Fruit fly (Drosophila melanogaster) whole organism, embryonic: Measurements from ENCODE around the gene CG43400.

Source experiments
- ATbp ChIP-seq: fragments of 200-800 bp; sonication (Bioruptor generic); optimal IDR thresholded peaks from 2 replicates; lab custom pipeline; 2017; ENCODE audit warnings: missing biosample characterization, mild to moderate bottlenecking, missing genetic modification characterization, missing genetic modification reagents
- Atf3 ChIP-seq: fragments of 200-800 bp; sonication (Bioruptor generic); optimal IDR thresholded peaks from 3 replicates; lab custom pipeline; 2016; ENCODE audit warnings: missing biosample characterization, missing genetic modification characterization
- Bteb2 ChIP-seq: fragments of 200-800 bp; sonication (Bioruptor generic); optimal IDR thresholded peaks from 2 replicates; lab custom pipeline; 2016; ENCODE audit warnings: missing biosample characterization, missing genetic modification characterization
- CG10147 ChIP-seq: fragments of 200-800 bp; sonication (Bioruptor generic); optimal IDR thresholded peaks from 2 replicates; lab custom pipeline; 2019; ENCODE audit warnings: missing biosample characterization, mild to moderate bottlenecking, missing genetic modification characterization, moderate library complexity
- CG11456 ChIP-seq: fragments of 200-800 bp; sonication (Bioruptor generic); IDR thresholded peaks from 3 replicates; pipeline ENCODE4 v1.3.6; 2022; ENCODE audit warnings: missing biosample characterization, missing genetic modification characterization
- CG11504 ChIP-seq: fragments of 200-800 bp; sonication (Bioruptor generic); optimal IDR thresholded peaks from 3 replicates; lab custom pipeline; 2019; ENCODE audit warnings: missing biosample characterization, mild to moderate bottlenecking, missing genetic modification characterization, moderate library complexity
- CG11696 ChIP-seq: fragments of 200-800 bp; sonication (Bioruptor generic); IDR thresholded peaks from 2 replicates; pipeline ENCODE4 v1.3.6; 2022; ENCODE audit warnings: missing biosample characterization, missing genetic modification characterization
- CG11723 ChIP-seq: fragments of 200-800 bp; sonication (Bioruptor generic); optimal IDR thresholded peaks from 2 replicates; lab custom pipeline; 2017; ENCODE audit warnings: missing biosample characterization, mild to moderate bottlenecking, missing genetic modification characterization
- CG12104 ChIP-seq: fragments of 200-800 bp; sonication (Bioruptor generic); optimal IDR thresholded peaks from 3 replicates; lab custom pipeline; 2016; ENCODE audit warnings: missing biosample characterization, missing genetic modification characterization
- CG12236 ChIP-seq: fragments of 200-800 bp; sonication (Bioruptor generic); optimal IDR thresholded peaks from 2 replicates; lab custom pipeline; 2016; ENCODE audit warnings: missing biosample characterization, missing genetic modification characterization
- CG13123 ChIP-seq: fragments of 200-800 bp; sonication (Bioruptor generic); optimal IDR thresholded peaks from 2 replicates; lab custom pipeline; 2016; ENCODE audit warnings: missing biosample characterization, missing genetic modification characterization
- CG13424 ChIP-seq: fragments of 200-800 bp; sonication (Bioruptor generic); optimal IDR thresholded peaks from 2 replicates; lab custom pipeline; 2019; ENCODE audit warnings: missing biosample characterization, mild to moderate bottlenecking, missing genetic modification characterization, moderate library complexity
- CG13624 ChIP-seq: fragments of 200-800 bp; sonication (Bioruptor generic); optimal IDR thresholded peaks from 2 replicates; lab custom pipeline; 2016; ENCODE audit warnings: missing biosample characterization, missing genetic modification characterization
- CG13894 ChIP-seq: fragments of 200-800 bp; sonication (Bioruptor generic); optimal IDR thresholded peaks from 3 replicates; lab custom pipeline; 2018; ENCODE audit warnings: missing biosample characterization, mild to moderate bottlenecking, missing genetic modification characterization, moderate library complexity
- CG14050 ChIP-seq: fragments of 200-800 bp; sonication (Bioruptor generic); IDR thresholded peaks from 3 replicates; pipeline ENCODE4 v1.3.6; 2022; ENCODE audit warnings: missing biosample characterization, missing genetic modification characterization
- CG15073 ChIP-seq: fragments of 200-800 bp; sonication (Bioruptor generic); optimal IDR thresholded peaks from 2 replicates; lab custom pipeline; 2016; ENCODE audit warnings: missing biosample characterization, missing genetic modification characterization
- CG15601 ChIP-seq: fragments of 200-800 bp; sonication (Bioruptor generic); optimal IDR thresholded peaks from 3 replicates; lab custom pipeline; 2019; ENCODE audit warnings: missing biosample characterization, mild to moderate bottlenecking, missing genetic modification characterization, moderate library complexity
- CG17186 ChIP-seq: fragments of 200-800 bp; sonication (Bioruptor generic); optimal IDR thresholded peaks from 3 replicates; lab custom pipeline; 2017; ENCODE audit warnings: missing biosample characterization, missing genetic modification reagents, missing genetic modification characterization
- CG1792 ChIP-seq: fragments of 200-800 bp; sonication (Bioruptor generic); optimal IDR thresholded peaks from 2 replicates; lab custom pipeline; 2016; ENCODE audit warnings: missing biosample characterization, missing genetic modification characterization
- CG18476 ChIP-seq: fragments of 200-800 bp; sonication (Bioruptor generic); optimal IDR thresholded peaks from 2 replicates; lab custom pipeline; 2016; ENCODE audit warnings: missing biosample characterization, mild to moderate bottlenecking, missing genetic modification characterization
- CG18599 ChIP-seq: fragments of 200-800 bp; sonication (Bioruptor generic); optimal IDR thresholded peaks from 3 replicates; lab custom pipeline; 2017; ENCODE audit warnings: missing biosample characterization, missing genetic modification characterization, mild to moderate bottlenecking, moderate library complexity, missing genetic modification reagents
- CG2889 ChIP-seq: fragments of 200-800 bp; sonication (Bioruptor generic); IDR thresholded peaks from 3 replicates; pipeline ENCODE4 v1.3.6; 2022; ENCODE audit warnings: missing biosample characterization, missing genetic modification characterization
- CG3065 ChIP-seq: fragments of 200-800 bp; sonication (Bioruptor generic); optimal IDR thresholded peaks from 2 replicates; lab custom pipeline; 2016; ENCODE audit warnings: missing biosample characterization, missing genetic modification characterization
- CG3847 ChIP-seq: fragments of 200-800 bp; sonication (Bioruptor generic); IDR thresholded peaks from 2 replicates; pipeline ENCODE4 v1.3.6; 2022; ENCODE audit warnings: missing biosample characterization, missing genetic modification characterization
- CG5180 ChIP-seq: fragments of 200-800 bp; sonication (Bioruptor generic); optimal IDR thresholded peaks from 3 replicates; lab custom pipeline; 2017; ENCODE audit warnings: missing biosample characterization, missing genetic modification characterization, mild to moderate bottlenecking, moderate library complexity, missing genetic modification reagents
- CG6254 ChIP-seq: fragments of 200-800 bp; sonication (Bioruptor generic); optimal IDR thresholded peaks from 3 replicates; lab custom pipeline; 2017; ENCODE audit warnings: mild to moderate bottlenecking, missing biosample characterization, missing genetic modification reagents, missing genetic modification characterization
- CG6654 ChIP-seq: fragments of 200-800 bp; sonication (Bioruptor generic); optimal IDR thresholded peaks from 2 replicates; lab custom pipeline; 2017; ENCODE audit warnings: missing biosample characterization, mild to moderate bottlenecking, missing genetic modification characterization
- Camta ChIP-seq: fragments of 200-800 bp; sonication (Bioruptor generic); optimal IDR thresholded peaks from 2 replicates; lab custom pipeline; 2016; ENCODE audit warnings: missing biosample characterization, missing genetic modification characterization
- CoRest ChIP-seq: fragments of 200-800 bp; sonication (Bioruptor generic); optimal IDR thresholded peaks from 3 replicates; lab custom pipeline; 2018; ENCODE audit warnings: missing biosample characterization, mild to moderate bottlenecking, missing genetic modification characterization, moderate library complexity
- H15 ChIP-seq: fragments of 200-800 bp; sonication (Bioruptor generic); IDR thresholded peaks from 3 replicates; pipeline ENCODE4 v1.3.6; 2022; ENCODE audit warnings: missing biosample characterization, missing genetic modification characterization
- HLH3B ChIP-seq: fragments of 200-800 bp; sonication (Bioruptor generic); IDR thresholded peaks from 2 replicates; pipeline ENCODE4 v1.3.6; 2022; ENCODE audit warnings: missing biosample characterization, missing genetic modification characterization
- Lim3 ChIP-seq: fragments of 200-800 bp; sonication (Bioruptor generic); IDR thresholded peaks from 2 replicates; pipeline ENCODE4 v1.3.6; 2022; ENCODE audit warnings: missing biosample characterization, missing genetic modification characterization
- Mrtf ChIP-seq: fragments of 200-800 bp; sonication (Bioruptor generic); IDR thresholded peaks from 3 replicates; pipeline ENCODE4 v1.3.6; 2022; ENCODE audit warnings: missing biosample characterization, missing genetic modification characterization
- Oaz ChIP-seq: fragments of 200-800 bp; sonication (Bioruptor generic); IDR thresholded peaks from 2 replicates; pipeline ENCODE4 v1.3.6; 2022; ENCODE audit warnings: missing biosample characterization, missing genetic modification characterization
- PHDP ChIP-seq: fragments of 200-800 bp; sonication (Bioruptor generic); optimal IDR thresholded peaks from 3 replicates; lab custom pipeline; 2018; ENCODE audit warnings: missing biosample characterization, mild to moderate bottlenecking, missing genetic modification characterization, moderate library complexity
- btn ChIP-seq: fragments of 200-800 bp; sonication (Bioruptor generic); optimal IDR thresholded peaks from 2 replicates; lab custom pipeline; 2016; ENCODE audit warnings: missing biosample characterization, missing genetic modification characterization
- emc ChIP-seq: fragments of 200-800 bp; sonication (Bioruptor generic); optimal IDR thresholded peaks from 2 replicates; lab custom pipeline; 2016; ENCODE audit warnings: missing biosample characterization, missing genetic modification characterization
- eyg ChIP-seq: fragments of 200-800 bp; sonication (Bioruptor generic); optimal IDR thresholded peaks from 3 replicates; lab custom pipeline; 2016; ENCODE audit warnings: missing biosample characterization, missing genetic modification characterization
- gem ChIP-seq: fragments of 200-800 bp; sonication (Bioruptor generic); optimal IDR thresholded peaks from 2 replicates; lab custom pipeline; 2019; ENCODE audit warnings: missing biosample characterization, mild to moderate bottlenecking, missing genetic modification characterization, moderate library complexity
- knrl ChIP-seq: fragments of 200-800 bp; sonication (Bioruptor generic); IDR thresholded peaks from 3 replicates; pipeline ENCODE4 v1.3.6; 2022; ENCODE audit warnings: missing biosample characterization, missing genetic modification characterization; ENCODE audit not compliant: partially characterized antibody
- maf-S ChIP-seq: fragments of 200-800 bp; sonication (Bioruptor generic); optimal IDR thresholded peaks from 2 replicates; lab custom pipeline; 2016; ENCODE audit warnings: missing biosample characterization, missing genetic modification characterization
- nmo ChIP-seq: fragments of 200-800 bp; sonication (Bioruptor generic); optimal IDR thresholded peaks from 2 replicates; lab custom pipeline; 2018; ENCODE audit warnings: missing biosample characterization, mild to moderate bottlenecking, missing genetic modification characterization, moderate library complexity
- onecut ChIP-seq: fragments of 200-800 bp; sonication (Bioruptor generic); IDR thresholded peaks from 2 replicates; pipeline ENCODE4 v1.3.6; 2022; ENCODE audit warnings: missing biosample characterization, missing genetic modification characterization
- seq ChIP-seq: fragments of 200-800 bp; sonication (Bioruptor generic); IDR thresholded peaks from 2 replicates; pipeline ENCODE4 v1.3.6; 2022; ENCODE audit warnings: missing biosample characterization, missing genetic modification characterization
- slou ChIP-seq: fragments of 200-800 bp; sonication (Bioruptor generic); optimal IDR thresholded peaks from 3 replicates; lab custom pipeline; 2016; ENCODE audit warnings: missing biosample characterization, missing genetic modification characterization
- sna ChIP-seq: fragments of 200-800 bp; sonication (Bioruptor generic); IDR thresholded peaks from 2 replicates; pipeline ENCODE4 v1.3.6; 2022; ENCODE audit warnings: missing biosample characterization, missing genetic modification characterization; ENCODE audit not compliant: partially characterized antibody
- ssp ChIP-seq: fragments of 200-800 bp; sonication (Bioruptor generic); IDR thresholded peaks from 2 replicates; pipeline ENCODE4 v1.3.6; 2022; ENCODE audit warnings: missing biosample characterization, missing genetic modification characterization
- twi ChIP-seq: fragments of 200-800 bp; optimal IDR thresholded peaks from 2 replicates; lab custom pipeline; 2019; ENCODE audit warnings: missing biosample characterization, mild to moderate bottlenecking, missing genetic modification characterization, moderate library complexity
- vnd ChIP-seq: fragments of 200-800 bp; sonication (Bioruptor generic); IDR thresholded peaks from 3 replicates; pipeline ENCODE4 v1.3.6; 2022; ENCODE audit warnings: missing biosample characterization, missing genetic modification characterization; ENCODE audit not compliant: partially characterized antibody
- wor ChIP-seq: fragments of 200-800 bp; sonication (Bioruptor generic); IDR thresholded peaks from 2 replicates; pipeline ENCODE4 v1.3.6; 2022; ENCODE audit warnings: missing biosample characterization, missing genetic modification characterization

CG43400 gene

dm6 chr2L:8514748-8515147 is 24.2 kb downstream of the CG43400 start, which contains the start of the genes CG13097 and PIG-U (continued):
- TF ChIP-seq CG18599 (GFP tag; lab: Kevin White, UChicago) (no peak), CG11723 (GFP tag; lab: Kevin White, UChicago) (no peak), H15 (peak; percentile 77; the same call in 2 of the 3 replicates), vnd (peak; percentile 90), CG13894 (tag; lab: Kevin White, UChicago) (peak; percentile 86), Lim3 (GFP tag; lab: Robert Waterston, UW) (no peak), CG15601 (tag; lab: Kevin White, UChicago) (peak; percentile 71), CG10147 (GFP tag; lab: Kevin White, UChicago) (peak; percentile 80), sna (GFP tag; lab: Robert Waterston, UW) (peak; percentile 98), btn (GFP tag; lab: Kevin White, UChicago) (peak; percentile 14), Camta (peak; percentile 76), CG6254 (GFP tag; lab: Kevin White, UChicago) (no peak), eyg (GFP tag; lab: Kevin White, UChicago) (no peak), Oaz (GFP tag; lab: Robert Waterston, UW) (peak; percentile 46; the same call in 1 of the 2 replicates), emc (GFP tag; lab: Kevin White, UChicago) (no peak), CG15073 (GFP tag; lab: Kevin White, UChicago) (peak; percentile 6), HLH3B (GFP tag; lab: Robert Waterston, UW) (peak; percentile 67; the same call in 1 of the 2 replicates), CoRest (tag; lab: Kevin White, UChicago) (peak; percentile 84), Bteb2 (GFP tag; lab: Kevin White, UChicago) (peak; percentile 65), knrl (peak; percentile 95), gem (tag; lab: Kevin White, UChicago) (peak; percentile 88), seq (GFP tag; lab: Robert Waterston, UW) (no peak), CG5180 (no peak), CG3847 (GFP tag; lab: Robert Waterston, UW) (peak; percentile 83), nmo (GFP tag; lab: Kevin White, UChicago) (peak; percentile 85), onecut (GFP tag; lab: Robert Waterston, UW) (peak; percentile 51), slou (GFP tag; lab: Kevin White, UChicago) (peak; percentile 85), CG2889 (GFP tag; lab: Robert Waterston, UW) (0 out of 3 replicates have a peak, but pooled peaks have one; percentile 45), ATbp (GFP tag; lab: Kevin White, UChicago) (no peak), Atf3 (peak; percentile 56), CG11504 (tag; lab: Kevin White, UChicago) (no peak), CG11456 (peak; percentile 74; the same call in 2 of the 3 replicates), CG17186 (GFP tag; lab: Kevin White, UChicago) (peak; percentile 26), CG13624 (peak; percentile 81), Mrtf (GFP tag; lab: Robert Waterston, UW) (no peak; the same call in 2 of the 3 replicates), CG12104 (peak; percentile 57), CG1792 (GFP tag; lab: Kevin White, UChicago) (peak; percentile 55), PHDP (tag; lab: Kevin White, UChicago) (peak; percentile 75), CG11696 (GFP tag; lab: Robert Waterston, UW) (0 out of 2 replicates have a peak, but pooled peaks have one; percentile 24), CG14050 (GFP tag; lab: Robert Waterston, UW) (peak; percentile 72; the same call in 2 of the 3 replicates), twi (tag; lab: Kevin White, UChicago) (peak; percentile 58), CG6654 (GFP tag; lab: Kevin White, UChicago) (peak; percentile 31), wor (GFP tag; lab: Robert Waterston, UW) (peak; percentile 51), CG13424 (peak; percentile 86), CG3065 (GFP tag; lab: Kevin White, UChicago) (peak; percentile 53), CG12236 (GFP tag; lab: Kevin White, UChicago) (peak; percentile 21), maf-S (GFP tag; lab: Kevin White, UChicago) (peak; percentile 71), CG18476 (GFP tag; lab: Kevin White, UChicago) (peak; percentile 86), CG13123 (GFP tag; lab: Kevin White, UChicago) (peak; percentile 63), ssp (peak; percentile 74)
